Worm (Caenorhabditis elegans) whole organism, L3 larva: ENCODE results near the gene K02E10.5.

Source experiments
- nhr-12 ChIP-seq: fragments of 150-350 bp; optimal IDR thresholded peaks from 2 replicates; lab custom pipeline; 2014; ENCODE audit warnings: missing biosample characterization, missing genetic modification characterization
- snpc-4 ChIP-seq: fragments of 150-350 bp; optimal IDR thresholded peaks from 2 replicates; lab custom pipeline; 2014; ENCODE audit warnings: missing biosample characterization, missing genetic modification characterization

DNA sequence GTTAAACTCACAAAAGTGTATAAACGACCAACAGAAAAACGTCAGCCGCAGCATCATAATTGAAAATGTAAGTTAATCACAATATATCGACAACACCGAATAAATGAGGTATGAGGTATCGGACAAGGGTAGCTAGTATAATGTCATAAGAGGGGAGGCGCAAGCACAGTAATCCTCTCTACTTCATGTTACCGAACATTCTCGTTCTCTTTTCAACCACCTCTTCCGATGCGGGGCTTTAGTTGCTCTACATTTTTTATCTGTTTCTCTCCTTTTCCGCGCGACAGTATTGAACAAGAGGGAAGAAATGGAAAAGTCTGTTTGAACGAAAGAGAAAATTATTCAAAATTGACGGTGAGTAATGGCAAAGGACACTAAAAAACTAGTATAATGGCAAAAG, 2.9 kb downstream of the K02E10.5 start, which contains the start of gene R04B3.3:
- TF ChIP-seq nhr-12 (tag; lab: Kevin White, UChicago) (no peak), snpc-4 (tag; lab: Kevin White, UChicago) (no peak)
